Fruit fly (Drosophila melanogaster) whole organism, prepupa: Measurements from ENCODE around the gene CG13116.

Experiments used
- Blimp-1 ChIP-seq: fragments of 200-800 bp; sonication (Bioruptor generic); optimal IDR thresholded peaks from 3 replicates; lab custom pipeline; 2017; ENCODE audit warnings: missing biosample characterization, missing genetic modification characterization, mild to moderate bottlenecking, moderate library complexity, missing genetic modification reagents
- CG11902 ChIP-seq: fragments of 200-800 bp; sonication (Bioruptor generic); optimal IDR thresholded peaks from 3 replicates; lab custom pipeline; 2016; ENCODE audit warnings: missing biosample characterization, missing genetic modification characterization
- CG16779 ChIP-seq: fragments of 200-800 bp; sonication (Bioruptor generic); optimal IDR thresholded peaks from 3 replicates; lab custom pipeline; 2017; ENCODE audit warnings: missing biosample characterization, mild to moderate bottlenecking, missing genetic modification characterization
- CG3919 ChIP-seq: fragments of 200-800 bp; sonication (Bioruptor generic); optimal IDR thresholded peaks from 3 replicates; lab custom pipeline; 2016; ENCODE audit warnings: missing biosample characterization, missing genetic modification characterization
- CG8319 ChIP-seq: fragments of 200-800 bp; sonication (Bioruptor generic); optimal IDR thresholded peaks from 3 replicates; lab custom pipeline; 2016; ENCODE audit warnings: missing biosample characterization, missing genetic modification characterization
- Gug ChIP-seq: fragments of 200-800 bp; sonication (Bioruptor generic); IDR thresholded peaks from 2 replicates; pipeline ENCODE4 v1.3.6; 2022; ENCODE audit warnings: missing biosample characterization, missing genetic modification characterization
- Lpt ChIP-seq: fragments of 200-800 bp; sonication (Bioruptor generic); optimal IDR thresholded peaks from 3 replicates; lab custom pipeline; 2016; ENCODE audit warnings: missing biosample characterization, missing genetic modification characterization
- Sox14 ChIP-seq: fragments of 200-800 bp; sonication (Bioruptor generic); optimal IDR thresholded peaks from 3 replicates; lab custom pipeline; 2016; ENCODE audit warnings: missing biosample characterization, missing genetic modification characterization
- dsx ChIP-seq: fragments of 200-800 bp; optimal IDR thresholded peaks from 3 replicates; lab custom pipeline; 2019; ENCODE audit warnings: missing biosample characterization, mild to moderate bottlenecking, missing genetic modification characterization, moderate library complexity; ENCODE audit not compliant: poor library complexity, severe bottlenecking
- pdm3 ChIP-seq: fragments of 200-800 bp; sonication (Bioruptor generic); optimal IDR thresholded peaks from 3 replicates; lab custom pipeline; 2016; ENCODE audit warnings: missing biosample characterization, missing genetic modification characterization
- salr ChIP-seq, 2 experiments: fragments of 200-800 bp; sonication (Bioruptor generic); optimal IDR thresholded peaks; 3 replicates each; lab custom pipeline; 2016 to 2018; ENCODE audit warnings: missing biosample characterization in 2 of 2, missing genetic modification characterization in 2 of 2, mild to moderate bottlenecking in 1 of 2
- spab ChIP-seq: fragments of 200-800 bp; sonication (Bioruptor generic); optimal IDR thresholded peaks from 2 replicates; lab custom pipeline; 2017; ENCODE audit warnings: missing biosample characterization, mild to moderate bottlenecking, missing genetic modification characterization, missing genetic modification reagents

- TF ChIP-seq CG8319 (GFP tag; lab: Kevin White, UChicago) = no peak
- TF ChIP-seq Lpt = peak; percentile 42
- peak; percentile 12 for TF ChIP-seq dsx (GFP tag; lab: Kevin White, UChicago)
- no peak for TF ChIP-seq Gug (GFP tag; lab: Robert Waterston, UW)
- no peak for TF ChIP-seq Blimp-1
- TF ChIP-seq Sox14 (GFP tag; lab: Kevin White, UChicago) = no peak
- no peak for TF ChIP-seq CG3919
- peak; percentile 29 for TF ChIP-seq spab
- no peak for TF ChIP-seq pdm3 (GFP tag; lab: Kevin White, UChicago)
- no peak for TF ChIP-seq CG11902
- TF ChIP-seq CG16779 = no peak
- peak in 1 of 2 experiments; percentile 13 for TF ChIP-seq salr (GFP tag; optimal IDR thresholded peaks at IDR 0.05; lab: Kevin White, UChicago)
Observed at dm6 chr2L:9707103-9707502, 22.6 kb upstream of the CG13116 start.
